Worm (Caenorhabditis elegans) whole organism, L4 larva: Measurements from ENCODE around the gene srw-71.
A peak's percentile ranks its signal among the peaks of the same experiment; 100 is the strongest.

Experiments used
- D1046.2 ChIP-seq: fragments of 200-800 bp; sonication (Bioruptor generic); IDR thresholded peaks from 2 replicates; pipeline ENCODE4 v1.3.6; 2022; ENCODE audit warnings: missing genetic modification characterization, missing compliant biosample characterization
- T20F7.1 ChIP-seq: fragments of 200-800 bp; sonication (Bioruptor generic); optimal IDR thresholded peaks from 2 replicates; lab custom pipeline; 2018; ENCODE audit warnings: mild to moderate bottlenecking, missing genetic modification characterization, missing compliant biosample characterization
- Y75B8A.6 ChIP-seq: fragments of 200-800 bp; sonication (Bioruptor generic); IDR thresholded peaks from 2 replicates; pipeline ENCODE4 v1.3.6; 2022; ENCODE audit warnings: missing genetic modification reagents, missing genetic modification characterization, missing compliant biosample characterization
- ZK546.5 ChIP-seq, 2 experiments: sonication (generic microtip); optimal IDR thresholded peaks; 2 replicates each; lab custom pipeline; 2017; ENCODE audit warnings: missing biosample characterization in 2 of 2, missing genetic modification characterization in 2 of 2
- aha-1 ChIP-seq: fragments of 150-350 bp; peaks from one replicate; lab custom pipeline; 2014; ENCODE audit warnings: missing biosample characterization, missing genetic modification characterization
- ama-1 ChIP-seq: fragments of 150-350 bp; optimal IDR thresholded peaks from 2 replicates; lab custom pipeline; 2014; ENCODE audit warnings: inconsistent platforms, mixed read lengths
- ceh-28 ChIP-seq: fragments of 150-350 bp; optimal IDR thresholded peaks from 2 replicates; lab custom pipeline; 2014; ENCODE audit warnings: missing biosample characterization, missing genetic modification reagents, missing genetic modification characterization
- ceh-32 ChIP-seq: sonication (generic microtip); optimal IDR thresholded peaks from 2 replicates; lab custom pipeline; 2016; ENCODE audit warnings: mild to moderate bottlenecking, missing genetic modification characterization, missing compliant biosample characterization; ENCODE audit not compliant: poor library complexity
- ceh-62 ChIP-seq: sonication (generic microtip); optimal IDR thresholded peaks from 2 replicates; lab custom pipeline; 2017; ENCODE audit warnings: missing biosample characterization, missing genetic modification characterization
- ces-1 ChIP-seq: fragments of 150-350 bp; sonication (generic microtip); optimal IDR thresholded peaks from 4 replicates; lab custom pipeline; 2014; ENCODE audit warnings: missing biosample characterization, missing genetic modification reagents, missing genetic modification characterization
- ctbp-1 ChIP-seq: fragments of 200-800 bp; sonication (Bioruptor generic); IDR thresholded peaks from 2 replicates; pipeline ENCODE4 v1.3.6; 2022; ENCODE audit warnings: missing genetic modification reagents, missing genetic modification characterization, missing compliant biosample characterization
- dpl-1 ChIP-seq: fragments of 150-350 bp; optimal IDR thresholded peaks from 2 replicates; lab custom pipeline; 2014; ENCODE audit warnings: missing biosample characterization, missing genetic modification reagents, missing genetic modification characterization
- duxl-1 ChIP-seq: sonication (generic microtip); optimal IDR thresholded peaks from 2 replicates; lab custom pipeline; 2016; ENCODE audit warnings: mild to moderate bottlenecking, missing genetic modification characterization, moderate library complexity, missing compliant biosample characterization; ENCODE audit not compliant: poor library complexity
- dve-1 ChIP-seq: sonication (generic microtip); optimal IDR thresholded peaks from 2 replicates; lab custom pipeline; 2017; ENCODE audit warnings: antibody characterized with exemption, mild to moderate bottlenecking, missing genetic modification characterization, missing compliant biosample characterization; ENCODE audit not compliant: insufficient read depth
- egl-27 ChIP-seq: sonication (generic microtip); optimal IDR thresholded peaks from 3 replicates; lab custom pipeline; 2017; ENCODE audit warnings: missing biosample characterization, missing genetic modification reagents, missing genetic modification characterization
- fos-1 ChIP-seq: fragments of 150-350 bp; optimal IDR thresholded peaks from 2 replicates; lab custom pipeline; 2014; ENCODE audit warnings: missing biosample characterization, missing genetic modification characterization
- hlh-11 ChIP-seq: fragments of 200-800 bp; sonication (Bioruptor generic); optimal IDR thresholded peaks from 2 replicates; lab custom pipeline; 2018; ENCODE audit warnings: mild to moderate bottlenecking, missing genetic modification characterization, missing compliant biosample characterization
- hlh-30 ChIP-seq: sonication (generic microtip); optimal IDR thresholded peaks from 2 replicates; lab custom pipeline; 2017; ENCODE audit warnings: antibody characterized with exemption, mild to moderate bottlenecking, missing genetic modification characterization, missing compliant biosample characterization; ENCODE audit not compliant: insufficient read depth
- lin-1 ChIP-seq: fragments of 200-800 bp; sonication (Bioruptor generic); IDR thresholded peaks from 2 replicates; pipeline ENCODE4 v1.3.6; 2022; ENCODE audit warnings: missing genetic modification reagents, missing genetic modification characterization, missing compliant biosample characterization
- lin-13 ChIP-seq: fragments of 150-350 bp; optimal IDR thresholded peaks from 2 replicates; lab custom pipeline; 2014; ENCODE audit warnings: missing biosample characterization, missing genetic modification reagents, missing genetic modification characterization
- lin-15B ChIP-seq: fragments of 150-350 bp; sonication (generic microtip); optimal IDR thresholded peaks from 3 replicates; lab custom pipeline; 2014; ENCODE audit warnings: missing biosample characterization, missing genetic modification characterization
- lsy-2 ChIP-seq, 2 experiments: fragments of 150-350 bp in 1 of 2; sonication (generic microtip) in 1 of 2; optimal IDR thresholded peaks; 2 replicates each; lab custom pipeline; 2014 to 2017; ENCODE audit warnings: missing biosample characterization in 2 of 2, missing genetic modification characterization in 2 of 2
- madf-9 ChIP-seq: fragments of 200-800 bp; sonication (Bioruptor generic); conservative IDR thresholded peaks from 2 replicates; pipeline ENCODE4 v1.3.6; 2022; ENCODE audit warnings: missing genetic modification reagents, missing genetic modification characterization, missing compliant biosample characterization
- mdl-1 ChIP-seq, 2 experiments: fragments of 150-350 bp in 1 of 2; sonication (generic microtip) in 1 of 2; optimal IDR thresholded peaks; 2 replicates each; lab custom pipeline; 2014 to 2017; ENCODE audit warnings: missing biosample characterization in 2 of 2, missing genetic modification characterization in 2 of 2
- mdt-29 ChIP-seq: fragments of 200-800 bp; sonication (Bioruptor generic); IDR thresholded peaks from 2 replicates; pipeline ENCODE4 v1.3.6; 2022; ENCODE audit warnings: missing genetic modification reagents, missing genetic modification characterization, missing compliant biosample characterization
- mep-1 ChIP-seq: fragments of 150-350 bp; sonication (generic microtip); optimal IDR thresholded peaks from 3 replicates; lab custom pipeline; 2014; ENCODE audit warnings: missing biosample characterization, missing genetic modification characterization
- mxl-3 ChIP-seq: fragments of 200-800 bp; sonication (Bioruptor generic); optimal IDR thresholded peaks from 2 replicates; lab custom pipeline; 2018; ENCODE audit warnings: mild to moderate bottlenecking, missing genetic modification characterization, missing compliant biosample characterization
- nhr-102 ChIP-seq: sonication (generic microtip); optimal IDR thresholded peaks from 2 replicates; lab custom pipeline; 2016; ENCODE audit warnings: mild to moderate bottlenecking, missing genetic modification characterization, moderate library complexity, missing compliant biosample characterization
- nhr-28 ChIP-seq: fragments of 150-350 bp; optimal IDR thresholded peaks from 2 replicates; lab custom pipeline; 2014; ENCODE audit warnings: missing biosample characterization, missing genetic modification characterization
- nhr-77 ChIP-seq: fragments of 150-350 bp; optimal IDR thresholded peaks from 2 replicates; lab custom pipeline; 2014; ENCODE audit warnings: missing biosample characterization, missing genetic modification characterization
- pha-4 ChIP-seq, 2 experiments: fragments of 150-350 bp in 1 of 2; fragments of 200-800 bp in 1 of 2; sonication (Bioruptor generic) in 1 of 2; IDR thresholded peaks in 1 of 2; optimal IDR thresholded peaks in 1 of 2; 2 replicates each; pipeline versions ENCODE4 v1.3.6 to Lab custom; 2014 to 2022; ENCODE audit warnings: missing genetic modification characterization in 2 of 2, missing genetic modification reagents in 2 of 2, missing biosample characterization in 1 of 2, missing compliant biosample characterization in 1 of 2
- rbr-2 ChIP-seq: sonication (generic microtip); optimal IDR thresholded peaks from 2 replicates; lab custom pipeline; 2016; ENCODE audit warnings: missing genotype, missing genetic modification characterization, missing compliant biosample characterization
- saeg-2 ChIP-seq: fragments of 200-800 bp; sonication (Bioruptor generic); IDR thresholded peaks from 2 replicates; pipeline ENCODE4 v1.3.6; 2022; ENCODE audit warnings: missing genetic modification reagents, missing genetic modification characterization, missing compliant biosample characterization
- skn-1 ChIP-seq: fragments of 150-350 bp; optimal IDR thresholded peaks from 2 replicates; lab custom pipeline; 2014; ENCODE audit warnings: missing biosample characterization, missing genetic modification characterization
- snpc-1.2 ChIP-seq: fragments of 200-800 bp; sonication (Bioruptor generic); IDR thresholded peaks from 2 replicates; pipeline ENCODE4 v1.3.6; 2022; ENCODE audit warnings: missing genetic modification reagents, missing genetic modification characterization, missing compliant biosample characterization
- spr-1 ChIP-seq: sonication (generic microtip); optimal IDR thresholded peaks from 2 replicates; lab custom pipeline; 2016; ENCODE audit warnings: mild to moderate bottlenecking, missing genetic modification characterization, missing compliant biosample characterization
- unc-130 ChIP-seq: sonication (generic microtip); optimal IDR thresholded peaks from 2 replicates; lab custom pipeline; 2016; ENCODE audit warnings: missing genetic modification reagents, missing genetic modification characterization, missing compliant biosample characterization
- unc-62 ChIP-seq, 3 experiments: fragments of 150-350 bp in 1 of 3; sonication (generic microtip); optimal IDR thresholded peaks in 2 of 3; peaks in 1 of 3; 1 replicate in 1 of 3; 2 replicates in 2 of 3; lab custom pipeline; 2014 to 2017; ENCODE audit warnings: missing biosample characterization in 3 of 3, missing genetic modification characterization in 3 of 3, missing genetic modification reagents in 3 of 3, missing genotype in 1 of 3
- vab-7 ChIP-seq: fragments of 200-800 bp; sonication (Bioruptor generic); IDR thresholded peaks from 2 replicates; pipeline ENCODE4 v1.3.6; 2022; ENCODE audit warnings: missing genetic modification reagents, missing genetic modification characterization, missing compliant biosample characterization
- zfp-2 ChIP-seq: sonication (generic microtip); optimal IDR thresholded peaks from 2 replicates; lab custom pipeline; 2016; ENCODE audit warnings: mild to moderate bottlenecking, missing genetic modification characterization, missing compliant biosample characterization
- zfp-3 ChIP-seq: fragments of 200-800 bp; sonication (Bioruptor generic); conservative IDR thresholded peaks from 2 replicates; pipeline ENCODE4 v1.3.6; 2022; ENCODE audit warnings: missing genetic modification reagents, missing genetic modification characterization, missing compliant biosample characterization
- zip-11 ChIP-seq: fragments of 200-800 bp; sonication (Bioruptor generic); IDR thresholded peaks from 2 replicates; pipeline ENCODE4 v1.3.6; 2022; ENCODE audit warnings: missing genetic modification characterization, missing compliant biosample characterization
- ztf-11 ChIP-seq: fragments of 150-350 bp; optimal IDR thresholded peaks from 2 replicates; lab custom pipeline; 2014; ENCODE audit warnings: missing biosample characterization, missing genetic modification characterization

The srw-71 gene

ce11 chrV:7436911-7437310, 6.0 kb upstream of the srw-71 start:
- TF ChIP-seq ceh-28 (tag; lab: Kevin White, UChicago): no peak
- TF ChIP-seq vab-7 (GFP tag; lab: Robert Waterston, UW): no peak
- TF ChIP-seq mdt-29 (GFP tag; lab: Robert Waterston, UW): 0 out of 2 replicates have a peak, but pooled peaks have one; percentile 7
- no peak for TF ChIP-seq ZK546.5 (tag; optimal IDR thresholded peaks at IDR 0.05; lab: Kevin White, UChicago)
- TF ChIP-seq unc-62 (GFP tag; optimal IDR thresholded peaks at IDR 0.05 in 1 of 2; lab: Kevin White, UChicago): peak in 1 of 2 experiments; percentile 8
- no peak for TF ChIP-seq unc-62 (tag; optimal IDR thresholded peaks at IDR 0.05; lab: Kevin White, UChicago)
- no peak for TF ChIP-seq egl-27 (tag; lab: Kevin White, UChicago)
- TF ChIP-seq saeg-2 (GFP tag; lab: Robert Waterston, UW): no peak
- no peak for TF ChIP-seq zfp-2 (tag; lab: Kevin White, UChicago)
- peak; percentile 8 to 73 for TF ChIP-seq mdl-1 (tag; optimal IDR thresholded peaks at IDR 0.05; lab: Kevin White, UChicago)
- TF ChIP-seq aha-1 (tag; lab: Kevin White, UChicago): peak; percentile 66
- no peak for TF ChIP-seq lin-13 (GFP tag; lab: Kevin White, UChicago)
- peak; percentile 1 for TF ChIP-seq nhr-102 (tag; lab: Kevin White, UChicago)
- TF ChIP-seq snpc-1.2 (GFP tag; lab: Robert Waterston, UW): no peak
- TF ChIP-seq ztf-11 (tag; lab: Kevin White, UChicago): no peak
- no peak for TF ChIP-seq nhr-77
- no peak for TF ChIP-seq ces-1 (GFP tag; lab: Kevin White, UChicago)
- TF ChIP-seq dpl-1 (GFP tag; lab: Kevin White, UChicago): peak; percentile 4
- peak; percentile 34 for TF ChIP-seq dve-1 (tag; lab: Kevin White, UChicago)
- 0 out of 2 replicates have a peak, but pooled peaks have one; percentile 44 for TF ChIP-seq Y75B8A.6 (GFP tag; lab: Robert Waterston, UW)
- no peak for TF ChIP-seq skn-1 (tag; lab: Kevin White, UChicago)
- no peak for TF ChIP-seq ceh-62
- TF ChIP-seq ctbp-1: no peak
- TF ChIP-seq ama-1 (lab: Kevin White, UChicago): peak; percentile 91
- no peak for TF ChIP-seq pha-4 (GFP tag; IDR thresholded peaks at IDR 0.05; lab: Robert Waterston, UW)
- no peak for TF ChIP-seq pha-4 (tag; optimal IDR thresholded peaks at IDR 0.05; lab: Kevin White, UChicago)
- TF ChIP-seq lin-15B (tag; lab: Kevin White, UChicago): no peak
- no peak for TF ChIP-seq fos-1 (tag; lab: Kevin White, UChicago)
- no peak for TF ChIP-seq rbr-2 (tag; lab: Kevin White, UChicago)
- TF ChIP-seq ceh-32: no peak
- TF ChIP-seq lsy-2 (tag; optimal IDR thresholded peaks at IDR 0.05; lab: Kevin White, UChicago): peak in 1 of 2 experiments; percentile 41
- TF ChIP-seq D1046.2 (GFP tag; lab: Robert Waterston, UW): no peak
- peak; percentile 73 for TF ChIP-seq hlh-11 (tag; lab: Kevin White, UChicago)
- peak; percentile 34 for TF ChIP-seq mxl-3
- TF ChIP-seq zip-11 (GFP tag; lab: Robert Waterston, UW): no peak
- peak; percentile 84 for TF ChIP-seq hlh-30 (tag; lab: Kevin White, UChicago)
- TF ChIP-seq madf-9: no peak
- TF ChIP-seq unc-130: no peak
- TF ChIP-seq mep-1: peak; percentile 50
- TF ChIP-seq zfp-3 (GFP tag; lab: Robert Waterston, UW): peak; percentile 63; the same call in 1 of the 2 replicates
- no peak for TF ChIP-seq spr-1 (tag; lab: Kevin White, UChicago)
- peak; percentile 13 for TF ChIP-seq duxl-1
- no peak for TF ChIP-seq T20F7.1 (GFP tag; lab: Kevin White, UChicago)
- TF ChIP-seq nhr-28 (tag; lab: Kevin White, UChicago): peak; percentile 64
- no peak for TF ChIP-seq lin-1 (GFP tag; lab: Robert Waterston, UW)
